Fruit fly (Drosophila melanogaster): ENCODE results near the gene CG3281.

The CG3281 gene

DNA sequence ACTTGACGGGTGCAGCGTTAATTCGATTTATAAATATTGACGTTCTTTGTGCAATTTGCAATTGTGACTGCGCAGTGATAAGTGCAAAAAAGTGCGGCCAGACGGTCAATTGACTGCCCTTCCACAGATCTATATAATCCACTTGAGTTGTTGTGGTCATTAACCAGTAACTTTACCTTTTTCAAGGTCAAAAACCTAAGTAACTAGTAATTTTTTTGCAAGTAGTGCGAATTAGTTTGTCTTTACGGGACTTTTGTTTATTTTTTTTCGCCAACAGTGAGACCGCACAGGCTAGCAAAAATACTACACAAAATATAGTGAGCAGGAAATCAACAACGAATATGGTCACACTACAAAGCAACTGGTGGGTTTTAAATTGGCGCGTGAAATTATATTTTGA, 12.0 kb upstream of the CG3281 start, which contains the start of gene Tango9 (continued):
- no peak for TF ChIP-seq NFAT (GFP tag; IDR thresholded peaks at IDR 0.05)
- TF ChIP-seq CG2116 (GFP tag; optimal IDR thresholded peaks at IDR 0.05) = peak; percentile 54
- TF ChIP-seq sug (tag; optimal IDR thresholded peaks at IDR 0.05) = peak; percentile 25
- no peak for TF ChIP-seq CrebB (tag; optimal IDR thresholded peaks at IDR 0.05)
- no peak for TF ChIP-seq Xbp1 (GFP tag; optimal IDR thresholded peaks at IDR 0.05)
- TF ChIP-seq Nf-YC (tag; optimal IDR thresholded peaks at IDR 0.05) = peak; percentile 19
- no peak for TF ChIP-seq Hr3 (GFP tag; optimal IDR thresholded peaks at IDR 0.05)
- no peak for TF ChIP-seq Max (GFP tag; optimal IDR thresholded peaks at IDR 0.05)
- TF ChIP-seq CG9817 (tag; optimal IDR thresholded peaks at IDR 0.05) = no peak
- TF ChIP-seq maf-S (GFP tag; optimal IDR thresholded peaks at IDR 0.05) = no peak
- TF ChIP-seq bab2 (GFP tag; optimal IDR thresholded peaks at IDR 0.05) = no peak
- no peak for TF ChIP-seq CG10565 (GFP tag; optimal IDR thresholded peaks at IDR 0.05)
- peak; percentile 16 for TF ChIP-seq CG13624 (GFP tag; optimal IDR thresholded peaks at IDR 0.05)
- no peak for TF ChIP-seq CG12219 (GFP tag; optimal IDR thresholded peaks at IDR 0.05)
- TF ChIP-seq CG9797 (GFP tag; optimal IDR thresholded peaks at IDR 0.05) = peak; percentile 84
- no peak for TF ChIP-seq croc (GFP tag; conservative IDR thresholded peaks at IDR 0.05)
- no peak for TF ChIP-seq CG6254 (GFP tag; optimal IDR thresholded peaks at IDR 0.05)
- TF ChIP-seq Ravus (GFP tag; IDR thresholded peaks at IDR 0.05) = no peak
- TF ChIP-seq CG3726 (GFP tag; IDR thresholded peaks at IDR 0.05) = no peak
- TF ChIP-seq CG17359 (tag; optimal IDR thresholded peaks at IDR 0.05) = no peak
- peak; percentile 11 for TF ChIP-seq ftz-f1 (GFP tag; optimal IDR thresholded peaks at IDR 0.05)
- TF ChIP-seq Sry-δ (GFP tag; optimal IDR thresholded peaks at IDR 0.05) = peak; percentile 44
- no peak for TF ChIP-seq Jarid2 (GFP tag; optimal IDR thresholded peaks at IDR 0.05)
- TF ChIP-seq CG14710 (tag; optimal IDR thresholded peaks at IDR 0.05) = peak; percentile 59
- peak; percentile 31 for TF ChIP-seq CG12659 (GFP tag; optimal IDR thresholded peaks at IDR 0.05)
- TF ChIP-seq knrl (GFP tag; IDR thresholded peaks at IDR 0.05; ENCODE audit: partially characterized antibody) = peak; percentile 33; the same call in 1 of the 3 replicates
- TF ChIP-seq CG12391 (tag; optimal IDR thresholded peaks at IDR 0.05) = peak; percentile 26
- no peak for TF ChIP-seq gro (GFP tag; optimal IDR thresholded peaks at IDR 0.05)
- TF ChIP-seq CG2202 (tag; optimal IDR thresholded peaks at IDR 0.05) = no peak
- TF ChIP-seq CG4854 (GFP tag; optimal IDR thresholded peaks at IDR 0.05) = no peak
- TF ChIP-seq PHDP (tag; optimal IDR thresholded peaks at IDR 0.05) = no peak
- no peak for TF ChIP-seq Aef1 (GFP tag; IDR thresholded peaks at IDR 0.05)
- TF ChIP-seq otp (GFP tag; IDR thresholded peaks at IDR 0.05) = no peak
- no peak for TF ChIP-seq zfh1 (GFP tag; IDR thresholded peaks at IDR 0.05)
- TF ChIP-seq gcm (GFP tag; optimal IDR thresholded peaks at IDR 0.05) = no peak
- TF ChIP-seq trem (tag; optimal IDR thresholded peaks at IDR 0.05) = peak; percentile 63
- TF ChIP-seq CG7556 (GFP tag; optimal IDR thresholded peaks at IDR 0.05) = no peak
- TF ChIP-seq nerfin-2 (GFP tag; IDR thresholded peaks at IDR 0.05; ENCODE audit: partially characterized antibody) = no peak
- no peak for TF ChIP-seq CG7963 (GFP tag; IDR thresholded peaks at IDR 0.05; ENCODE audit: partially characterized antibody)
- TF ChIP-seq ewg (GFP tag; optimal IDR thresholded peaks at IDR 0.05) = peak; percentile 88
- no peak for TF ChIP-seq crc (GFP tag; optimal IDR thresholded peaks at IDR 0.05)
- peak; percentile 60 for TF ChIP-seq CG10274 (GFP tag; optimal IDR thresholded peaks at IDR 0.05)
- TF ChIP-seq Opbp (GFP tag; IDR thresholded peaks at IDR 0.05; ENCODE audit: partially characterized antibody) = no peak
- no peak for TF ChIP-seq nerfin-1 (tag; optimal IDR thresholded peaks at IDR 0.05)
- peak; percentile 57 for TF ChIP-seq nom (GFP tag; optimal IDR thresholded peaks at IDR 0.05)
- peak; percentile 39 for TF ChIP-seq phol (tag; optimal IDR thresholded peaks at IDR 0.05)
- no peak for TF ChIP-seq CG10431 (GFP tag; optimal IDR thresholded peaks at IDR 0.05)
- TF ChIP-seq ham (GFP tag; IDR thresholded peaks at IDR 0.05) = no peak
- no peak for TF ChIP-seq Eip74EF (GFP tag; optimal IDR thresholded peaks at IDR 0.05)
- TF ChIP-seq CG5953 (GFP tag; IDR thresholded peaks at IDR 0.05) = no peak
